Worm (Caenorhabditis elegans) whole organism, early embryonic: ENCODE results near the gene Y43F8C.3.

Experiments used
- ama-1 ChIP-seq: fragments of 150-350 bp; optimal IDR thresholded peaks from 2 replicates; lab custom pipeline; 2014
- ceh-36 ChIP-seq: sonication (generic microtip); optimal IDR thresholded peaks from 2 replicates; lab custom pipeline; 2016; ENCODE audit warnings: missing genetic modification characterization, inconsistent platforms, missing compliant biosample characterization
- flt-1 ChIP-seq: fragments of 200-800 bp; sonication (Bioruptor generic); IDR thresholded peaks from 2 replicates; pipeline ENCODE4 v1.3.6; 2022; ENCODE audit warnings: missing genetic modification characterization, missing compliant biosample characterization
- hmbx-1 ChIP-seq: sonication (generic microtip); optimal IDR thresholded peaks from 2 replicates; lab custom pipeline; 2016; ENCODE audit warnings: mild to moderate bottlenecking, missing genetic modification characterization, missing compliant biosample characterization
- tbx-11 ChIP-seq: fragments of 200-800 bp; sonication (Bioruptor generic); IDR thresholded peaks from 2 replicates; pipeline ENCODE4 v1.3.6; 2022; ENCODE audit warnings: missing genetic modification characterization, missing compliant biosample characterization
- tbx-37 ChIP-seq: fragments of 200-800 bp; sonication (Bioruptor generic); conservative IDR thresholded peaks from 2 replicates; pipeline ENCODE4 v1.3.6; 2022; ENCODE audit warnings: missing genetic modification reagents, missing genetic modification characterization, missing compliant biosample characterization

ce11 chrV:19634197-19634596, 11.8 kb upstream of the Y43F8C.3 start:
- TF ChIP-seq ceh-36 = no peak
- 0 out of 2 replicates have a peak, but pooled peaks have one; percentile 8 for TF ChIP-seq tbx-37 (GFP tag; lab: Robert Waterston, UW)
- no peak for TF ChIP-seq tbx-11 (GFP tag; lab: Robert Waterston, UW)
- TF ChIP-seq flt-1 (GFP tag; lab: Robert Waterston, UW) = no peak
- no peak for TF ChIP-seq ama-1
- no peak for TF ChIP-seq hmbx-1 (tag; lab: Kevin White, UChicago)
